Fruit fly (Drosophila melanogaster) whole organism, prepupa: ENCODE results near the gene CG4116.

Experiments
- Blimp-1 ChIP-seq: fragments of 200-800 bp; sonication (Bioruptor generic); optimal IDR thresholded peaks from 3 replicates; lab custom pipeline; 2017; ENCODE audit warnings: missing biosample characterization, missing genetic modification characterization, mild to moderate bottlenecking, moderate library complexity, missing genetic modification reagents
- CG10669 ChIP-seq: fragments of 200-800 bp; sonication (Bioruptor generic); optimal IDR thresholded peaks from 3 replicates; lab custom pipeline; 2018; ENCODE audit warnings: missing biosample characterization, mild to moderate bottlenecking, missing genetic modification characterization, moderate library complexity
- CG11294 ChIP-seq: fragments of 200-800 bp; sonication (Bioruptor generic); IDR thresholded peaks from 2 replicates; pipeline ENCODE4 v1.3.6; 2022; ENCODE audit warnings: missing biosample characterization, missing genetic modification characterization
- CG11902 ChIP-seq: fragments of 200-800 bp; sonication (Bioruptor generic); optimal IDR thresholded peaks from 3 replicates; lab custom pipeline; 2016; ENCODE audit warnings: missing biosample characterization, missing genetic modification characterization
- CG1621 ChIP-seq: fragments of 200-800 bp; sonication (Bioruptor generic); optimal IDR thresholded peaks from 3 replicates; lab custom pipeline; 2018; ENCODE audit warnings: missing biosample characterization, mild to moderate bottlenecking, missing genetic modification characterization
- CG3032 ChIP-seq: fragments of 200-800 bp; optimal IDR thresholded peaks from 2 replicates; lab custom pipeline; 2019; ENCODE audit warnings: missing biosample characterization, mild to moderate bottlenecking, missing genetic modification characterization, moderate library complexity
- CG31627 ChIP-seq: fragments of 200-800 bp; sonication (Bioruptor generic); optimal IDR thresholded peaks from 3 replicates; lab custom pipeline; 2016; ENCODE audit warnings: missing biosample characterization, missing genetic modification characterization
- CG32006 ChIP-seq: fragments of 200-800 bp; sonication (Bioruptor generic); optimal IDR thresholded peaks from 3 replicates; lab custom pipeline; 2017; ENCODE audit warnings: missing biosample characterization, mild to moderate bottlenecking, missing genetic modification characterization
- CG3919 ChIP-seq: fragments of 200-800 bp; sonication (Bioruptor generic); optimal IDR thresholded peaks from 3 replicates; lab custom pipeline; 2016; ENCODE audit warnings: missing biosample characterization, missing genetic modification characterization
- CG4318 ChIP-seq: fragments of 200-800 bp; sonication (Bioruptor generic); optimal IDR thresholded peaks from 3 replicates; lab custom pipeline; 2017; ENCODE audit warnings: missing biosample characterization, mild to moderate bottlenecking, missing genetic modification characterization
- CG6163 ChIP-seq: fragments of 200-800 bp; sonication (Bioruptor generic); IDR thresholded peaks from 3 replicates; pipeline ENCODE4 v1.3.6; 2022; ENCODE audit warnings: missing biosample characterization, missing genetic modification characterization
- CG6792 ChIP-seq: fragments of 200-800 bp; sonication (Bioruptor generic); optimal IDR thresholded peaks from 3 replicates; lab custom pipeline; 2016; ENCODE audit warnings: missing biosample characterization, missing genetic modification characterization
- CG6854 ChIP-seq: fragments of 200-800 bp; sonication (Bioruptor generic); optimal IDR thresholded peaks from 2 replicates; lab custom pipeline; 2017; ENCODE audit warnings: missing biosample characterization, mild to moderate bottlenecking, missing genetic modification characterization
- CG7368 ChIP-seq: fragments of 200-800 bp; sonication (Bioruptor generic); optimal IDR thresholded peaks from 3 replicates; lab custom pipeline; 2016; ENCODE audit warnings: missing biosample characterization, missing genetic modification characterization
- CG8319 ChIP-seq: fragments of 200-800 bp; sonication (Bioruptor generic); optimal IDR thresholded peaks from 3 replicates; lab custom pipeline; 2016; ENCODE audit warnings: missing biosample characterization, missing genetic modification characterization
- CG9139 ChIP-seq: fragments of 200-800 bp; sonication (Bioruptor generic); optimal IDR thresholded peaks from 3 replicates; lab custom pipeline; 2017; ENCODE audit warnings: missing biosample characterization, mild to moderate bottlenecking, missing genetic modification characterization
- Eip75B ChIP-seq: fragments of 200-800 bp; sonication (Bioruptor generic); optimal IDR thresholded peaks from 3 replicates; lab custom pipeline; 2016; ENCODE audit warnings: missing biosample characterization, missing genetic modification characterization
- Eip78C ChIP-seq: fragments of 200-800 bp; sonication (Bioruptor generic); peaks from one replicate; lab custom pipeline; 2016; ENCODE audit warnings: missing biosample characterization, missing genetic modification characterization
- Ets21C ChIP-seq: fragments of 200-800 bp; sonication (Bioruptor generic); optimal IDR thresholded peaks from 3 replicates; lab custom pipeline; 2016; ENCODE audit warnings: missing biosample characterization, missing genetic modification characterization
- Gug ChIP-seq: fragments of 200-800 bp; sonication (Bioruptor generic); IDR thresholded peaks from 2 replicates; pipeline ENCODE4 v1.3.6; 2022; ENCODE audit warnings: missing biosample characterization, missing genetic modification characterization
- Hr38 ChIP-seq: sonication (Bioruptor generic); optimal IDR thresholded peaks from 2 replicates; lab custom pipeline; 2016; ENCODE audit warnings: missing biosample characterization, missing genetic modification characterization
- Hr39 ChIP-seq: fragments of 200-800 bp; sonication (Bioruptor generic); optimal IDR thresholded peaks from 2 replicates; lab custom pipeline; 2016; ENCODE audit warnings: missing biosample characterization, missing genetic modification characterization
- Hr4 ChIP-seq: fragments of 200-800 bp; sonication (Bioruptor generic); optimal IDR thresholded peaks from 3 replicates; lab custom pipeline; 2016; ENCODE audit warnings: missing biosample characterization, missing genetic modification characterization
- Met ChIP-seq: fragments of 200-800 bp; sonication (Bioruptor generic); optimal IDR thresholded peaks from 3 replicates; lab custom pipeline; 2016; ENCODE audit warnings: missing biosample characterization, missing genetic modification characterization
- OdsH ChIP-seq: fragments of 200-800 bp; sonication (Bioruptor generic); optimal IDR thresholded peaks from 3 replicates; lab custom pipeline; 2016; ENCODE audit warnings: missing biosample characterization, missing genetic modification characterization
- Smox ChIP-seq: fragments of 200-800 bp; sonication (Bioruptor generic); optimal IDR thresholded peaks from 3 replicates; lab custom pipeline; 2016; ENCODE audit warnings: missing biosample characterization, missing genetic modification characterization
- Sox102F ChIP-seq: fragments of 200-800 bp; sonication (Bioruptor generic); optimal IDR thresholded peaks from 2 replicates; lab custom pipeline; 2016; ENCODE audit warnings: missing biosample characterization, mild to moderate bottlenecking, missing genetic modification characterization
- Sox14 ChIP-seq: fragments of 200-800 bp; sonication (Bioruptor generic); optimal IDR thresholded peaks from 3 replicates; lab custom pipeline; 2016; ENCODE audit warnings: missing biosample characterization, missing genetic modification characterization
- acj6 ChIP-seq: fragments of 200-800 bp; sonication (Bioruptor generic); optimal IDR thresholded peaks from 3 replicates; lab custom pipeline; 2016; ENCODE audit warnings: missing biosample characterization, missing genetic modification characterization
- cyc ChIP-seq: fragments of 200-800 bp; sonication (Bioruptor generic); optimal IDR thresholded peaks from 3 replicates; lab custom pipeline; 2016; ENCODE audit warnings: missing biosample characterization, missing genetic modification characterization
- dac ChIP-seq: fragments of 200-800 bp; sonication (Bioruptor generic); optimal IDR thresholded peaks from 2 replicates; lab custom pipeline; 2017; ENCODE audit warnings: missing biosample characterization, mild to moderate bottlenecking, missing genetic modification characterization
- dsx ChIP-seq: fragments of 200-800 bp; optimal IDR thresholded peaks from 3 replicates; lab custom pipeline; 2019; ENCODE audit warnings: missing biosample characterization, mild to moderate bottlenecking, missing genetic modification characterization, moderate library complexity; ENCODE audit not compliant: poor library complexity, severe bottlenecking
- eg ChIP-seq: fragments of 200-800 bp; sonication (Bioruptor generic); IDR thresholded peaks from 3 replicates; pipeline ENCODE4 v1.3.6; 2022; ENCODE audit warnings: missing biosample characterization, missing genetic modification characterization
- esn ChIP-seq: fragments of 200-800 bp; sonication (Bioruptor generic); optimal IDR thresholded peaks from 2 replicates; lab custom pipeline; 2016; ENCODE audit warnings: missing biosample characterization, mild to moderate bottlenecking, missing genetic modification characterization, moderate library complexity
- fd59A ChIP-seq: fragments of 200-800 bp; sonication (Bioruptor generic); optimal IDR thresholded peaks from 2 replicates; lab custom pipeline; 2017; ENCODE audit warnings: missing biosample characterization, mild to moderate bottlenecking, missing genetic modification characterization, missing genetic modification reagents
- fd85E ChIP-seq: fragments of 200-800 bp; sonication (Bioruptor generic); optimal IDR thresholded peaks from 3 replicates; lab custom pipeline; 2016; ENCODE audit warnings: missing biosample characterization, missing genetic modification characterization
- lz ChIP-seq: fragments of 200-800 bp; sonication (Bioruptor generic); optimal IDR thresholded peaks from 3 replicates; lab custom pipeline; 2016; ENCODE audit warnings: missing biosample characterization, missing genetic modification characterization
- net ChIP-seq: fragments of 200-800 bp; sonication (Bioruptor generic); optimal IDR thresholded peaks from 3 replicates; lab custom pipeline; 2016; ENCODE audit warnings: missing biosample characterization, missing genetic modification characterization
- salr ChIP-seq, 2 experiments: fragments of 200-800 bp; sonication (Bioruptor generic); optimal IDR thresholded peaks; 3 replicates each; lab custom pipeline; 2016 to 2018; ENCODE audit warnings: missing biosample characterization in 2 of 2, missing genetic modification characterization in 2 of 2, mild to moderate bottlenecking in 1 of 2
- spab ChIP-seq: fragments of 200-800 bp; sonication (Bioruptor generic); optimal IDR thresholded peaks from 2 replicates; lab custom pipeline; 2017; ENCODE audit warnings: missing biosample characterization, mild to moderate bottlenecking, missing genetic modification characterization, missing genetic modification reagents
- ss ChIP-seq, 2 experiments: fragments of 200-800 bp; sonication (Bioruptor generic); optimal IDR thresholded peaks; 2 replicates in 1 of 2; 3 replicates in 1 of 2; lab custom pipeline; 2017 to 2018; ENCODE audit warnings: mild to moderate bottlenecking in 2 of 2, missing biosample characterization in 2 of 2, missing genetic modification characterization in 2 of 2, moderate library complexity in 1 of 2
- svp ChIP-seq: fragments of 200-800 bp; sonication (Bioruptor generic); peaks from one replicate; lab custom pipeline; 2016; ENCODE audit warnings: missing biosample characterization, missing genetic modification characterization
- topi ChIP-seq: fragments of 200-800 bp; sonication (Bioruptor generic); optimal IDR thresholded peaks from 3 replicates; lab custom pipeline; 2016; ENCODE audit warnings: missing biosample characterization, missing genetic modification characterization

The CG4116 gene

DNA sequence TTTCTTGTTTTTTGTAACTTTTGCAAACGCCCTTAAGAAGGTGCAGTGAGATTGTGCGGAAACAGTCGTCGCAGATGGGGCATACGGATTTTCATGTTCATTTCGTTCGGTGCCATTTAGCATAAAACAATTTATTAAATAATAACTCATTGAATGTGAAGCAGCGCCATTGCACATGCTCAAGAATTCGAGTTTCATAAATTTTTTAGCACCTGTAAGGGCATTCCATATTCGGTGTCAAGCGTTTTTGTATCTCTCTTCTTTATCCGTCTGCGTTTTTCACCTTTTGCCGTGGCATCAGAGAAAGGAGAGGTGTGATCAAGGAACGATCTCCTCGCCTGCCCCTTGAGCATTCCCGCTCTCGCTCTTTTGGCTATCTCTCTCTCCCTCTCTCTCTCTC lies 14.1 kb downstream of the CG4116 start (continued):
- TF ChIP-seq CG6163 (GFP tag; lab: Robert Waterston, UW): peak; percentile 93
- peak; percentile 47 for TF ChIP-seq CG8319 (GFP tag; lab: Kevin White, UChicago)
- peak; percentile 97 for TF ChIP-seq Sox102F (GFP tag; lab: Kevin White, UChicago)
- TF ChIP-seq svp: peak; percentile 99
- peak; percentile 91 for TF ChIP-seq acj6 (GFP tag; lab: Kevin White, UChicago)
- TF ChIP-seq ss (GFP tag; optimal IDR thresholded peaks at IDR 0.05; lab: Kevin White, UChicago): peak; percentile 93 to 95
- peak; percentile 96 for TF ChIP-seq Sox14 (GFP tag; lab: Kevin White, UChicago)
- TF ChIP-seq dsx (GFP tag; lab: Kevin White, UChicago): peak; percentile 87
- TF ChIP-seq fd59A (GFP tag; lab: Kevin White, UChicago): peak; percentile 93
- TF ChIP-seq CG11294 (GFP tag; lab: Robert Waterston, UW): peak; percentile 77
- peak; percentile 92 for TF ChIP-seq CG3032 (tag; lab: Kevin White, UChicago)
- no peak for TF ChIP-seq CG9139 (GFP tag; lab: Kevin White, UChicago)
- peak; percentile 84 for TF ChIP-seq topi (GFP tag; lab: Kevin White, UChicago)
- TF ChIP-seq CG11902 (GFP tag; lab: Kevin White, UChicago): peak; percentile 74
- TF ChIP-seq dac: peak; percentile 68

DNA sequence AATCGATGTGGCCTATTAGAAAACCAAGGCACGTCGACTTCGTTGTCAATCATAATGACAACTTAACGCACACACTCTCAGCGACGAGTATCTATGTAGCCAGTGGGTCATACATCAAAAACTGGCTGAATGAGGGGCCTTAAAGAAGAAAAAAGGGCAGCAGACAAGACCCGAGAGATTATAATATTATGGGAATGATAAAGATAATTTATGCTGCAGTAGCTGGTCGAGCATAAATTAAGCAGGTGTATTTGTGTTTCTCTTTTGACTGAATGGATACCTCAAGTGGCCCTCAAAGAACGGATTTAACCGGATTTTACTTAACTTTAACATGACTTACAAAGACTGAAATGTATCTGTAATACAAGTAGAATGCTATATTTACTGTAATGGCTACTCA lies 17.1 kb downstream of the CG4116 start:
- TF ChIP-seq topi (GFP tag; lab: Kevin White, UChicago): no peak
- TF ChIP-seq net (GFP tag; lab: Kevin White, UChicago): no peak
- TF ChIP-seq Smox (GFP tag; lab: Kevin White, UChicago): no peak

DNA sequence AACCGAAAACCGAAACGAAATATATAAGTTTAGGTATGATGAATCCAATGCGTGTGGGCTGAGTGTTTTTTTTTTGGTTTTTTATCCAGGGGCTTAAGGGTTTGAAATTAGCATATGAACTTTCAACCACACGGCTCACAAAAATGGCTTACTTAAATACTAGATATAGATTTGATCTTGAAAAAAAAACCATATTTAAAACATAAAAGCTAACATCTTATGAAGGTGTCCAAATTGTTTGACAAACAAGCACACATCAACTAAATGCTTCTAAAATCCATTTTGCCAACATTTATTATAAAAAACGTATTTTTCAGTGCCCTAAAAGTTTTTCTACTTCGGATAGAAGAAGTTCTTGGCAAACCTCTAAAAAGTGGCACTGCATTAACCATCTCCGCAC lies 17.5 kb downstream of the CG4116 start:
- no peak for TF ChIP-seq CG7368 (GFP tag; lab: Kevin White, UChicago)
- no peak for TF ChIP-seq lz (GFP tag; lab: Kevin White, UChicago)
- TF ChIP-seq Eip78C (GFP tag; lab: Kevin White, UChicago): peak; percentile 18
- no peak for TF ChIP-seq Blimp-1 (GFP tag; lab: Kevin White, UChicago)

dm6 chrX:3047691-3048090 lies 19.7 kb downstream of the CG4116 start:
- peak; percentile 88 for TF ChIP-seq OdsH
- peak; percentile 75 for TF ChIP-seq topi (GFP tag; lab: Kevin White, UChicago)
- peak; percentile 91 for TF ChIP-seq CG32006 (GFP tag; lab: Kevin White, UChicago)
- peak; percentile 84 for TF ChIP-seq CG4318 (GFP tag; lab: Kevin White, UChicago)
- TF ChIP-seq Sox14 (GFP tag; lab: Kevin White, UChicago): peak; percentile 87
- peak; percentile 68 for TF ChIP-seq lz (GFP tag; lab: Kevin White, UChicago)
- TF ChIP-seq Hr39 (GFP tag; lab: Kevin White, UChicago): peak; percentile 72
- TF ChIP-seq CG8319 (GFP tag; lab: Kevin White, UChicago): peak; percentile 59
- TF ChIP-seq CG10669: peak; percentile 85
- peak; percentile 13 for TF ChIP-seq CG6854 (GFP tag; lab: Kevin White, UChicago)
- TF ChIP-seq Gug: peak; percentile 85
- TF ChIP-seq CG11902 (GFP tag; lab: Kevin White, UChicago): peak; percentile 49
- TF ChIP-seq CG6792: peak; percentile 74
- no peak for TF ChIP-seq Hr38 (GFP tag; lab: Kevin White, UChicago)
- TF ChIP-seq Eip75B (GFP tag; lab: Kevin White, UChicago): peak; percentile 86
- peak; percentile 96 for TF ChIP-seq Eip78C (GFP tag; lab: Kevin White, UChicago)
- TF ChIP-seq Ets21C (GFP tag; lab: Kevin White, UChicago): peak; percentile 28
- TF ChIP-seq spab (GFP tag; lab: Kevin White, UChicago): peak; percentile 72
- peak; percentile 66 to 81 for TF ChIP-seq ss (GFP tag; optimal IDR thresholded peaks at IDR 0.05; lab: Kevin White, UChicago)
- TF ChIP-seq CG11294 (GFP tag; lab: Robert Waterston, UW): peak; percentile 86
- TF ChIP-seq acj6 (GFP tag; lab: Kevin White, UChicago): peak; percentile 86
- TF ChIP-seq CG3919 (GFP tag; lab: Kevin White, UChicago): peak; percentile 92
- TF ChIP-seq Hr4 (GFP tag; lab: Kevin White, UChicago): peak; percentile 88
- TF ChIP-seq dac: peak; percentile 90
- TF ChIP-seq fd85E (GFP tag; lab: Kevin White, UChicago): peak; percentile 20
- peak; percentile 77 for TF ChIP-seq esn (GFP tag; lab: Kevin White, UChicago)
- TF ChIP-seq CG6163 (GFP tag; lab: Robert Waterston, UW): peak; percentile 94
- peak; percentile 94 for TF ChIP-seq eg (GFP tag; lab: Robert Waterston, UW)
- TF ChIP-seq Sox102F (GFP tag; lab: Kevin White, UChicago): peak; percentile 69
- peak; percentile 87 for TF ChIP-seq CG7368 (GFP tag; lab: Kevin White, UChicago)
- TF ChIP-seq CG1621 (tag; lab: Kevin White, UChicago): peak; percentile 83
- TF ChIP-seq cyc: peak; percentile 72
- TF ChIP-seq salr (GFP tag; optimal IDR thresholded peaks at IDR 0.05; lab: Kevin White, UChicago): peak; percentile 74 to 81
- peak; percentile 75 for TF ChIP-seq Met (GFP tag; lab: Kevin White, UChicago)
- peak; percentile 78 for TF ChIP-seq CG3032 (tag; lab: Kevin White, UChicago)
- peak; percentile 68 for TF ChIP-seq CG31627 (GFP tag; lab: Kevin White, UChicago)
- peak; percentile 64 for TF ChIP-seq Smox (GFP tag; lab: Kevin White, UChicago)
